Worm (Caenorhabditis elegans) whole organism, L3 larva: ENCODE measurements around the gene F08D12.7.

Experiments
- daf-12 ChIP-seq: fragments of 150-350 bp; optimal IDR thresholded peaks from 2 replicates; lab custom pipeline; 2014; ENCODE audit warnings: missing biosample characterization, missing genetic modification reagents, missing genetic modification characterization
- elt-1 ChIP-seq: fragments of 150-350 bp; optimal IDR thresholded peaks from 2 replicates; lab custom pipeline; 2014; ENCODE audit warnings: missing biosample characterization, missing genetic modification characterization
- nhr-237 ChIP-seq: fragments of 150-350 bp; optimal IDR thresholded peaks from 2 replicates; lab custom pipeline; 2014; ENCODE audit warnings: missing biosample characterization, missing genetic modification characterization
- unc-39 ChIP-seq: sonication (generic microtip); optimal IDR thresholded peaks from 4 replicates; lab custom pipeline; 2017; ENCODE audit warnings: missing biosample characterization, missing genetic modification characterization

DNA sequence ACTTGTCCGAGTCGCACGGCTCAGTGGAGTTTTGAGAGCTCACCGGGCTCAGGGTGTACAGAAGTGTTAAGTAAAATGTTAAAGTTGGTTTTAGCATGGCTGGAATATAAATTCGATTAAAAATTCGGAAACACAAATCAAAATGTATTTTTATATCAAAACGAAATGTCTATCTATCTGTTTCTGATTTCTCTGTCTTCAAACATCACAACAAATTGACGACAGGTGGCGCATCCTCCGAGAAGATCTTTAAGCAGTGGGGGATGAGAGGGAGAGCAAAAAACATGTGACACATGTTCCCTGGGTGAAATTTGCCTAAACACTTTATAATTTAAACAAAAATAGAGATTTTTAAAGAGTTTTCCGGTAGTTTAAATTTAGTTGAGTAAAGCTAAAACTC lies at the start of gene F08D12.7:
- no peak for TF ChIP-seq nhr-237 (tag; lab: Kevin White, UChicago)
- TF ChIP-seq daf-12 (tag; lab: Kevin White, UChicago) = no peak
- no peak for TF ChIP-seq unc-39
- TF ChIP-seq elt-1 (tag; lab: Kevin White, UChicago) = no peak
